Fruit fly (Drosophila melanogaster) whole organism, embryonic: ENCODE results near the gene CG5435.

Experiments
- Atf-2 ChIP-seq: fragments of 200-800 bp; sonication (Bioruptor generic); optimal IDR thresholded peaks from 2 replicates; lab custom pipeline; 2016; ENCODE audit warnings: missing biosample characterization, missing genetic modification characterization
- Atf6 ChIP-seq: fragments of 200-800 bp; sonication (Bioruptor generic); IDR thresholded peaks from 2 replicates; pipeline ENCODE4 v1.3.6; 2022; ENCODE audit warnings: missing biosample characterization, missing genetic modification characterization
- Bdp1 ChIP-seq: fragments of 200-800 bp; sonication (Bioruptor generic); optimal IDR thresholded peaks from 3 replicates; lab custom pipeline; 2016; ENCODE audit warnings: missing biosample characterization, missing genetic modification characterization
- CG10209 ChIP-seq: fragments of 200-800 bp; sonication (Bioruptor generic); optimal IDR thresholded peaks from 3 replicates; lab custom pipeline; 2017; ENCODE audit warnings: missing biosample characterization, mild to moderate bottlenecking, missing genetic modification characterization, missing genetic modification reagents
- CG10654 ChIP-seq: fragments of 200-800 bp; sonication (Bioruptor generic); optimal IDR thresholded peaks from 2 replicates; lab custom pipeline; 2016; ENCODE audit warnings: missing biosample characterization, missing genetic modification characterization
- CG13424 ChIP-seq: fragments of 200-800 bp; sonication (Bioruptor generic); optimal IDR thresholded peaks from 2 replicates; lab custom pipeline; 2019; ENCODE audit warnings: missing biosample characterization, mild to moderate bottlenecking, missing genetic modification characterization, moderate library complexity
- CG14014 ChIP-seq: fragments of 200-800 bp; sonication (Bioruptor generic); IDR thresholded peaks from 2 replicates; pipeline ENCODE4 v1.3.6; 2022; ENCODE audit warnings: missing biosample characterization, missing genetic modification characterization
- CG18476 ChIP-seq: fragments of 200-800 bp; sonication (Bioruptor generic); optimal IDR thresholded peaks from 2 replicates; lab custom pipeline; 2016; ENCODE audit warnings: missing biosample characterization, mild to moderate bottlenecking, missing genetic modification characterization
- CG2712 ChIP-seq: fragments of 200-800 bp; optimal IDR thresholded peaks from 3 replicates; lab custom pipeline; 2019; ENCODE audit warnings: missing biosample characterization, mild to moderate bottlenecking, missing genetic modification characterization, moderate library complexity
- CG3838 ChIP-seq: fragments of 200-800 bp; sonication (Bioruptor generic); optimal IDR thresholded peaks from 3 replicates; lab custom pipeline; 2016; ENCODE audit warnings: missing biosample characterization, missing genetic modification characterization
- CG4328 ChIP-seq: fragments of 200-800 bp; sonication (Bioruptor generic); optimal IDR thresholded peaks from 3 replicates; lab custom pipeline; 2017; ENCODE audit warnings: missing biosample characterization, missing genetic modification reagents, missing genetic modification characterization
- CG5180 ChIP-seq: fragments of 200-800 bp; sonication (Bioruptor generic); optimal IDR thresholded peaks from 3 replicates; lab custom pipeline; 2017; ENCODE audit warnings: missing biosample characterization, missing genetic modification characterization, mild to moderate bottlenecking, moderate library complexity, missing genetic modification reagents
- CG6175 ChIP-seq: fragments of 200-800 bp; sonication (Bioruptor generic); IDR thresholded peaks from 3 replicates; pipeline ENCODE4 v1.3.6; 2022; ENCODE audit warnings: missing biosample characterization, missing genetic modification characterization
- CG7357 ChIP-seq: fragments of 200-800 bp; sonication (Bioruptor generic); IDR thresholded peaks from 3 replicates; pipeline ENCODE4 v1.3.6; 2022; ENCODE audit warnings: missing biosample characterization, missing genetic modification characterization
- CG7963 ChIP-seq: fragments of 200-800 bp; sonication (Bioruptor generic); IDR thresholded peaks from 3 replicates; pipeline ENCODE4 v1.3.6; 2022; ENCODE audit warnings: missing biosample characterization, missing genetic modification characterization; ENCODE audit not compliant: partially characterized antibody
- CG9727 ChIP-seq: fragments of 200-800 bp; sonication (Bioruptor generic); optimal IDR thresholded peaks from 3 replicates; lab custom pipeline; 2017; ENCODE audit warnings: missing biosample characterization, mild to moderate bottlenecking, missing genetic modification characterization
- ERR ChIP-seq: fragments of 200-800 bp; sonication (Bioruptor generic); optimal IDR thresholded peaks from 2 replicates; lab custom pipeline; 2016; ENCODE audit warnings: missing biosample characterization, missing genetic modification characterization
- HLH3B ChIP-seq: fragments of 200-800 bp; sonication (Bioruptor generic); IDR thresholded peaks from 2 replicates; pipeline ENCODE4 v1.3.6; 2022; ENCODE audit warnings: missing biosample characterization, missing genetic modification characterization
- HmgD ChIP-seq: fragments of 200-800 bp; sonication (Bioruptor generic); optimal IDR thresholded peaks from 3 replicates; lab custom pipeline; 2016; ENCODE audit warnings: missing biosample characterization, missing genetic modification characterization
- Hr39 ChIP-seq: fragments of >200 bp; optimal IDR thresholded peaks from 2 replicates; lab custom pipeline; 2017
- Hsf ChIP-seq: fragments of 200-800 bp; sonication (Bioruptor generic); optimal IDR thresholded peaks from 3 replicates; lab custom pipeline; 2016; ENCODE audit warnings: missing biosample characterization, missing genetic modification characterization
- Lhr ChIP-seq: fragments of 200-800 bp; sonication (Bioruptor generic); optimal IDR thresholded peaks from 3 replicates; lab custom pipeline; 2017; ENCODE audit warnings: mild to moderate bottlenecking, missing biosample characterization, missing genetic modification reagents, missing genetic modification characterization
- NFAT ChIP-seq: fragments of 200-800 bp; sonication (Bioruptor generic); IDR thresholded peaks from 2 replicates; pipeline ENCODE4 v1.3.6; 2022; ENCODE audit warnings: missing biosample characterization, missing genetic modification characterization
- Ptx1 ChIP-seq: fragments of 200-800 bp; sonication (Bioruptor generic); IDR thresholded peaks from 2 replicates; pipeline ENCODE4 v1.3.6; 2022; ENCODE audit warnings: missing biosample characterization, missing genetic modification characterization
- Sox100B ChIP-seq: fragments of 200-800 bp; sonication (Bioruptor generic); optimal IDR thresholded peaks from 3 replicates; lab custom pipeline; 2018; ENCODE audit warnings: missing biosample characterization, mild to moderate bottlenecking, missing genetic modification characterization
- Sry-β ChIP-seq: fragments of 200-800 bp; sonication (Bioruptor generic); optimal IDR thresholded peaks from 2 replicates; lab custom pipeline; 2018; ENCODE audit warnings: missing biosample characterization, mild to moderate bottlenecking, missing genetic modification characterization, moderate library complexity
- Trl ChIP-seq, 3 experiments: fragments of >200 bp in 2 of 3; fragments of 200-800 bp in 1 of 3; sonication (Bioruptor generic) in 1 of 3; optimal IDR thresholded peaks; 2 replicates in 1 of 3; 3 replicates in 2 of 3; lab custom pipeline; 2016 to 2017; ENCODE audit warnings: missing biosample characterization in 1 of 3, missing genetic modification characterization in 1 of 3
- Usf ChIP-seq: fragments of 200-800 bp; sonication (Bioruptor generic); optimal IDR thresholded peaks from 2 replicates; lab custom pipeline; 2017; ENCODE audit warnings: missing genotype, missing biosample characterization, missing genetic modification characterization
- az2 ChIP-seq: fragments of 200-800 bp; sonication (Bioruptor generic); optimal IDR thresholded peaks from 3 replicates; lab custom pipeline; 2016; ENCODE audit warnings: missing biosample characterization, missing genetic modification characterization
- bcd ChIP-seq: fragments of 200-800 bp; sonication (Bioruptor generic); optimal IDR thresholded peaks from 2 replicates; lab custom pipeline; 2017; ENCODE audit warnings: missing biosample characterization, mild to moderate bottlenecking, missing genetic modification characterization
- chm ChIP-seq: fragments of 200-800 bp; sonication (Bioruptor generic); IDR thresholded peaks from 2 replicates; pipeline ENCODE4 v1.3.6; 2022; ENCODE audit warnings: missing biosample characterization, missing genetic modification characterization
- grn ChIP-seq: fragments of 200-800 bp; sonication (Bioruptor generic); optimal IDR thresholded peaks from 3 replicates; lab custom pipeline; 2017; ENCODE audit warnings: missing biosample characterization, missing genetic modification characterization
- h ChIP-seq: fragments of >200 bp; optimal IDR thresholded peaks from 2 replicates; lab custom pipeline; 2017
- inv ChIP-seq: fragments of 200-800 bp; sonication (Bioruptor generic); IDR thresholded peaks from 2 replicates; pipeline ENCODE4 v1.3.6; 2022; ENCODE audit warnings: missing biosample characterization, missing genetic modification characterization; ENCODE audit not compliant: partially characterized antibody
- lab ChIP-seq: fragments of 200-800 bp; sonication (Bioruptor generic); optimal IDR thresholded peaks from 3 replicates; lab custom pipeline; 2017; ENCODE audit warnings: missing biosample characterization, missing genetic modification characterization, mild to moderate bottlenecking, moderate library complexity, missing genetic modification reagents
- lov ChIP-seq, 2 experiments: fragments of 200-800 bp in 1 of 2; fragments of >200 bp in 1 of 2; sonication (Bioruptor generic) in 1 of 2; IDR thresholded peaks in 1 of 2; optimal IDR thresholded peaks in 1 of 2; 2 replicates in 1 of 2; 3 replicates in 1 of 2; pipeline versions ENCODE4 v1.3.6 to Lab custom; 2017 to 2022; ENCODE audit warnings: missing biosample characterization in 1 of 2, missing genetic modification characterization in 1 of 2
- nom ChIP-seq: fragments of 200-800 bp; sonication (Bioruptor generic); optimal IDR thresholded peaks from 2 replicates; lab custom pipeline; 2017; ENCODE audit warnings: missing biosample characterization, missing genetic modification characterization, mild to moderate bottlenecking, moderate library complexity, missing genetic modification reagents
- odd ChIP-seq: fragments of 200-800 bp; sonication (Bioruptor generic); optimal IDR thresholded peaks from 2 replicates; lab custom pipeline; 2017; ENCODE audit warnings: missing biosample characterization, mild to moderate bottlenecking, missing genetic modification characterization
- p53 ChIP-seq: fragments of 200-800 bp; sonication (Bioruptor generic); optimal IDR thresholded peaks from 2 replicates; lab custom pipeline; 2016; ENCODE audit warnings: missing biosample characterization, missing genetic modification characterization
- pnt ChIP-seq: fragments of 200-800 bp; sonication (Bioruptor generic); optimal IDR thresholded peaks from 3 replicates; lab custom pipeline; 2016; ENCODE audit warnings: missing biosample characterization, missing genetic modification characterization
- psq ChIP-seq: fragments of 200-800 bp; sonication (Bioruptor generic); optimal IDR thresholded peaks from 2 replicates; lab custom pipeline; 2017; ENCODE audit warnings: missing biosample characterization, missing genetic modification characterization
- schlank ChIP-seq: fragments of 200-800 bp; sonication (Bioruptor generic); optimal IDR thresholded peaks from 2 replicates; lab custom pipeline; 2018; ENCODE audit warnings: missing biosample characterization, mild to moderate bottlenecking, missing genetic modification characterization
- seq ChIP-seq: fragments of 200-800 bp; sonication (Bioruptor generic); IDR thresholded peaks from 2 replicates; pipeline ENCODE4 v1.3.6; 2022; ENCODE audit warnings: missing biosample characterization, missing genetic modification characterization
- so ChIP-seq: fragments of 200-800 bp; sonication (Bioruptor generic); IDR thresholded peaks from 3 replicates; pipeline ENCODE4 v1.3.6; 2022; ENCODE audit warnings: missing biosample characterization, missing genetic modification characterization
- trh ChIP-seq: fragments of 200-800 bp; sonication (Bioruptor generic); optimal IDR thresholded peaks from 2 replicates; lab custom pipeline; 2016; ENCODE audit warnings: missing biosample characterization, missing genetic modification characterization
- vnd ChIP-seq: fragments of 200-800 bp; sonication (Bioruptor generic); IDR thresholded peaks from 3 replicates; pipeline ENCODE4 v1.3.6; 2022; ENCODE audit warnings: missing biosample characterization, missing genetic modification characterization; ENCODE audit not compliant: partially characterized antibody
- z ChIP-seq: fragments of 200-800 bp; sonication (Bioruptor generic); IDR thresholded peaks from 3 replicates; pipeline ENCODE4 v1.3.6; 2022; ENCODE audit warnings: missing biosample characterization, missing genetic modification characterization
- zf30C ChIP-seq: fragments of 200-800 bp; sonication (Bioruptor generic); optimal IDR thresholded peaks from 3 replicates; lab custom pipeline; 2018; ENCODE audit warnings: missing biosample characterization, mild to moderate bottlenecking, missing genetic modification characterization

Gene CG5435

DNA sequence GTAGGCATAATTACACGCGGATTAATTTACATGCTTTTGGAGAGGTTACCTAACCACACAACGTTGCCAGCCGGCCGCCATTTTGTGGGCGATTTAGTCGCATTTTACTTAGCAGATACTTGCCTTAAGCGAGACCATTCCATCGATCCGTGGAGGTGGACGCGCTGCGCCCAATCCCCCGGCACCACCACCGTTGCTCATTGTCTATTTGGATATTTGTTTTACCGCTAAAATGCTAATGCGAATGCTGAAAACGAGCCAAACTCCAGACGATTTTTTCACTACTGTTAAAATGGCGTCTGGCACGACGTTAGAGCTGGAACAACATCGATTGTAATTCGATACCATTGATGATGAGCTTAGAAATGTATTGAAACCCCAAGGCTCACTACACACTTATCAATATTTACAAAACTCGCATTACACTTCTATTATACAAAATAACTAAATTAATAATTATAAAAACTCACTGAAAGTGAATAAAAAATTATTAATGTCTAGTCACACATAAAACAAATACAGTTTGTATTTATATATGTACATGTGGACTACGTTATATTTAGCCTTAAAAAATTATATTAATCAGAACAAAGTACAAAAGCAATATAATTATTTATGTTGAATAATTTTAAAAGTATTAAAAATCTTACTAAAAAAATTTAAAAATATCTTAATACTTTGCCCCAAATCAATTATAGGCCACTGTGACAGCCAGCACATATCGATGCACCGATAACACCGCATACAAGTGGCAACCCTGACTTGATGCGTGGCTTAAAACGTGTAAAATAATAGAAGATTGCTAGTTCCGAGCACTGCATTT is 3.2 kb upstream of the CG5435 start, which contains the start of gene eRF3 (continued):
- TF ChIP-seq schlank (tag; lab: Kevin White, UChicago) (no peak), CG13424 (tag; lab: Kevin White, UChicago) (peak; percentile 91), lab (peak; percentile 64), ERR (GFP tag; lab: Kevin White, UChicago) (no peak), CG18476 (GFP tag; lab: Kevin White, UChicago) (peak; percentile 41), trh (GFP tag; lab: Kevin White, UChicago) (peak; percentile 33), CG7357 (GFP tag; lab: Robert Waterston, UW) (peak; percentile 78), CG6175 (GFP tag; lab: Robert Waterston, UW) (no peak; the same call in 2 of the 3 replicates), odd (GFP tag; lab: Kevin White, UChicago) (peak; percentile 26), CG7963 (GFP tag; lab: Robert Waterston, UW) (no peak), pnt (GFP tag; lab: Kevin White, UChicago) (no peak), CG5180 (peak; percentile 31), Bdp1 (GFP tag; lab: Kevin White, UChicago) (no peak), Hsf (GFP tag; lab: Kevin White, UChicago) (peak; percentile 26), CG4328 (peak; percentile 61), inv (GFP tag; lab: Robert Waterston, UW) (0 out of 2 replicates have a peak, but pooled peaks have one; percentile 34), Usf (GFP tag; lab: Kevin White, UChicago) (peak; percentile 51), HLH3B (peak; percentile 72), Sox100B (GFP tag; lab: Kevin White, UChicago) (peak; percentile 88), CG14014 (GFP tag; lab: Robert Waterston, UW) (peak; percentile 66), CG3838 (no peak), CG9727 (GFP tag; lab: Kevin White, UChicago) (peak; percentile 87), HmgD (no peak), az2 (GFP tag; lab: Kevin White, UChicago) (peak; percentile 59), seq (GFP tag; lab: Robert Waterston, UW) (peak; percentile 21; the same call in 1 of the 2 replicates), h (lab: Kevin White, UChicago) (no peak), Hr39 (lab: Kevin White, UChicago) (no peak), CG10654 (GFP tag; lab: Kevin White, UChicago) (peak; percentile 77), Atf-2 (GFP tag; lab: Kevin White, UChicago) (peak; percentile 10), zf30C (GFP tag; lab: Kevin White, UChicago) (no peak), CG10209 (GFP tag; lab: Kevin White, UChicago) (peak; percentile 79), nom (peak; percentile 29), Atf6 (peak; percentile 75), z (GFP tag; lab: Robert Waterston, UW) (no peak), Trl (optimal IDR thresholded peaks at IDR 0.05; lab: Kevin White, UChicago) (no peak), Trl (GFP tag; optimal IDR thresholded peaks at IDR 0.05; lab: Kevin White, UChicago) (no peak), chm (GFP tag; lab: Robert Waterston, UW) (0 out of 2 replicates have a peak, but pooled peaks have one; percentile 61), lov (optimal IDR thresholded peaks at IDR 0.05; lab: Kevin White, UChicago) (no peak), lov (GFP tag; IDR thresholded peaks at IDR 0.05; lab: Robert Waterston, UW) (0 out of 3 replicates have a peak, but pooled peaks have one; percentile 53), grn (GFP tag; lab: Kevin White, UChicago) (no peak), psq (GFP tag; lab: Kevin White, UChicago) (peak; percentile 35), Lhr (no peak), CG2712 (tag; lab: Kevin White, UChicago) (peak; percentile 91), Ptx1 (GFP tag; lab: Robert Waterston, UW) (peak; percentile 87), vnd (GFP tag; lab: Robert Waterston, UW) (0 out of 3 replicates have a peak, but pooled peaks have one; percentile 43), Sry-β (no peak), bcd (GFP tag; lab: Kevin White, UChicago) (peak; percentile 63), p53 (GFP tag; lab: Kevin White, UChicago) (no peak), so (0 out of 3 replicates have a peak, but pooled peaks have one; percentile 36), NFAT (peak; percentile 70)
